Worm (Caenorhabditis elegans): ENCODE results near the gene sri-43.

sri-43 gene

ce11 chrII:3151615-3152014, 7.2 kb upstream of the sri-43 start, which contains the start of the genes T10D4.14 and T10D4.19:
T10D4.14 (minus strand) TSS chrII:3151715.
T10D4.19 (plus strand) TSS chrII:3151918.
- TF ChIP-seq ets-4 (tag; optimal IDR thresholded peaks at IDR 0.05) (no peak), ceh-31 (tag; optimal IDR thresholded peaks at IDR 0.05) (no peak), dve-1 (tag; optimal IDR thresholded peaks at IDR 0.05) (no peak), pqm-1 (tag; optimal IDR thresholded peaks at IDR 0.05) (no peak), ceh-48 (tag; optimal IDR thresholded peaks at IDR 0.05) (no peak), hlh-13 (GFP tag; optimal IDR thresholded peaks at IDR 0.05) (no peak), tbx-2 (tag; optimal IDR thresholded peaks at IDR 0.05) (no peak), ceh-34 (tag; optimal IDR thresholded peaks at IDR 0.05) (no peak), F13H6.1 (tag; optimal IDR thresholded peaks at IDR 0.05) (no peak), ztf-16 (tag; optimal IDR thresholded peaks at IDR 0.05) (no peak), mec-3 (tag; optimal IDR thresholded peaks at IDR 0.05; ENCODE audit: borderline replicate concordance) (no peak), che-1 (tag; optimal IDR thresholded peaks at IDR 0.05) (no peak), tbx-7 (tag; optimal IDR thresholded peaks at IDR 0.05) (no peak), pha-2 (tag; optimal IDR thresholded peaks at IDR 0.05) (no peak)

DNA sequence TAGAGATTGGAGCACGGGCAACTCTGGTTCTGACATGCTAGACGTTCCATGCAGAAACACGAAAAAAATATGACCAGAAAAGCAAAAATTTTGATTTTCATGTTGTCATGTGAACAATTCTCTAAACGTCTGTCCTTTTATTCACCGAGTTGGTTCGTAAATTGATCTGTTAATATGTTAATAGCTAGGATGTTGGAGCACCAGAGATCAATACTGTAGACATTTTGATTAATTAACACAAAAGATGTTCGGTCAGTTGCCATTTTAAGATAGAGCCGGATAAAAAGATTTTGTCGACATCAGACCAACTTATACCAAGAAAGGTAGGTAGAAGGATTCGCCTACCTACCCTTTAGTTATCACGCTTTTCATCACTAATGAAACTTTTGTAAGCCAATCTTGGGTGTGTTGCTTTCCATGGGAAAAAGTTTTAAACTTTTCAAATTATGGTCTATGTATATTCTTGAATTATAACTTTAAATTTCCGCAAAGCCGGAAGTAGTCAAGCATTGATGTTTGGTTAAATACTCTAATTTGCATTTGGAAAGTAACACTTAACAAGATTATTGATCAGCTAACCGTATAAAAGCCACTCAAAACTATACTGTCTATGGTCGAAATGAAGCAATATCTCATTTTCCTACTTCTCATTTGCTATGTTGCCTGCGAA, 5.2 kb upstream of the sri-43 start, which contains the start of the genes T10D4.11 and T10D4.1:
T10D4.11 (minus strand) TSS at position 101 of the 670 bp plus-strand sequence.
T10D4.1 (plus strand) TSS at position 620 of the 670 bp plus-strand sequence.
- TF ChIP-seq dmd-4 (tag; optimal IDR thresholded peaks at IDR 0.05; ENCODE audit: borderline replicate concordance) (no peak), T23F11.4 (GFP tag; optimal IDR thresholded peaks at IDR 0.05) (no peak)

DNA sequence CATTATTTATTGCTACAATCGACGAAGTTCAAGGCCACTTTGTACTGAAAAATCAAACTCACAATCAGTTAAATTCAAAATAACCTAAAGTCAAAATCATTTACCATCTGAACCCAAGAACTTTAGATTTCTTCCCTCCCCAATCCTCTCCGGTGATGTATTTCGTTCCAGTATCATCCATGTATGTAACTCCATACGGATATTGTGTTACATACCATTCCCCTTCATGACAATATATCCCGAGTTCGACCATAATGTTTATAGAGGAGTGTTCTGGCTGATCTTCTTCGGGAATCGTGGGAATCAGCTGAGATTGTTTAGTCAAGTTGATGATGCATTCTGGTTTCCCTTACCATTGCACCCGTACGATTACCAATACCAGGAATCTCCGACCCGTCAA, 4.0 kb upstream of the sri-43 start:
- TF ChIP-seq dmd-4 (tag; optimal IDR thresholded peaks at IDR 0.05; ENCODE audit: borderline replicate concordance) (no peak), pros-1 (tag; optimal IDR thresholded peaks at IDR 0.05) (no peak), ahr-1 (tag; optimal IDR thresholded peaks at IDR 0.05) (no peak), sdc-2 (tag; optimal IDR thresholded peaks at IDR 0.05) (no peak), pag-3 (tag; optimal IDR thresholded peaks at IDR 0.05; ENCODE audit: borderline replicate concordance) (no peak), ttx-3 (tag; optimal IDR thresholded peaks at IDR 0.05) (no peak), ceh-14 (tag; optimal IDR thresholded peaks at IDR 0.05) (no peak), ama-1 (optimal IDR thresholded peaks at IDR 0.05) (no peak), tbx-7 (tag; optimal IDR thresholded peaks at IDR 0.05) (no peak), ceh-6 (GFP tag; optimal IDR thresholded peaks at IDR 0.05) (no peak), dve-1 (tag; optimal IDR thresholded peaks at IDR 0.05) (no peak), C08G9.2 (tag; optimal IDR thresholded peaks at IDR 0.05) (no peak), K09A11.1 (tag; optimal IDR thresholded peaks at IDR 0.05; ENCODE audit: insufficient read depth) (no peak), pax-1 (tag; optimal IDR thresholded peaks at IDR 0.05) (no peak)

- TF ChIP-seq T23F11.4 (GFP tag; optimal IDR thresholded peaks at IDR 0.05) = no peak
- no peak for TF ChIP-seq mec-3 (tag; optimal IDR thresholded peaks at IDR 0.05; ENCODE audit: borderline replicate concordance)
- no peak for TF ChIP-seq ceh-30 (tag; optimal IDR thresholded peaks at IDR 0.05)
- TF ChIP-seq ceh-24 (tag; optimal IDR thresholded peaks at IDR 0.05) = no peak
- no peak for TF ChIP-seq pat-9 (tag; optimal IDR thresholded peaks at IDR 0.05)
- TF ChIP-seq ceh-14 (tag; optimal IDR thresholded peaks at IDR 0.05) = no peak
- no peak for TF ChIP-seq ets-4 (tag; optimal IDR thresholded peaks at IDR 0.05)
- no peak for TF ChIP-seq zip-5 (tag; optimal IDR thresholded peaks at IDR 0.05)
- no peak for TF ChIP-seq syd-9 (tag; optimal IDR thresholded peaks at IDR 0.05)
- no peak for TF ChIP-seq ref-2 (tag; optimal IDR thresholded peaks at IDR 0.05)
- TF ChIP-seq madf-2 (tag; optimal IDR thresholded peaks at IDR 0.05) = no peak
- TF ChIP-seq lin-11 (tag; optimal IDR thresholded peaks at IDR 0.05) = no peak
- TF ChIP-seq sdc-2 (tag; optimal IDR thresholded peaks at IDR 0.05) = no peak
- no peak for TF ChIP-seq ceh-18 (tag; optimal IDR thresholded peaks at IDR 0.05)
- TF ChIP-seq ceh-22 (tag; optimal IDR thresholded peaks at IDR 0.05) = no peak
- TF ChIP-seq eyg-1 (tag; optimal IDR thresholded peaks at IDR 0.05) = no peak
- TF ChIP-seq pha-4 (tag; optimal IDR thresholded peaks at IDR 0.05) = no peak
These were observed 1.4 kb upstream of the sri-43 start, which contains the start of gene T10D4.15 for ce11 chrII:3145842-3146241. T10D4.15 (plus strand) TSS chrII:3146142.
